Worm (Caenorhabditis elegans) whole organism, mixed stage, embryonic: Measurements from ENCODE around the gene mccc-2.

Experiments
- M03D4.4 ChIP-seq: sonication (generic microtip); optimal IDR thresholded peaks from 2 replicates; lab custom pipeline; 2017; ENCODE audit warnings: mild to moderate bottlenecking, missing genetic modification characterization, missing compliant biosample characterization
- bed-3 ChIP-seq: fragments of 200-800 bp; sonication (Bioruptor generic); optimal IDR thresholded peaks from 3 replicates; lab custom pipeline; 2018; ENCODE audit warnings: mild to moderate bottlenecking, missing genetic modification characterization, moderate library complexity, missing compliant biosample characterization
- blmp-1 ChIP-seq: fragments of 150-350 bp; optimal IDR thresholded peaks from 2 replicates; lab custom pipeline; 2014; ENCODE audit warnings: missing biosample characterization, missing genetic modification characterization
- ceh-39 ChIP-seq: fragments of 150-350 bp; optimal IDR thresholded peaks from 2 replicates; lab custom pipeline; 2014; ENCODE audit warnings: missing biosample characterization, missing genetic modification characterization
- ceh-43 ChIP-seq: fragments of 200-800 bp; sonication (Bioruptor generic); optimal IDR thresholded peaks from 2 replicates; lab custom pipeline; 2018; ENCODE audit warnings: mild to moderate bottlenecking, missing genetic modification characterization, moderate library complexity, missing compliant biosample characterization
- ceh-83 ChIP-seq: fragments of 200-800 bp; sonication (Bioruptor generic); optimal IDR thresholded peaks from 2 replicates; lab custom pipeline; 2018; ENCODE audit warnings: mild to moderate bottlenecking, missing genetic modification characterization, missing compliant biosample characterization
- ces-1 ChIP-seq: fragments of 150-350 bp; optimal IDR thresholded peaks from 2 replicates; lab custom pipeline; 2014; ENCODE audit warnings: missing biosample characterization, missing genetic modification reagents, missing genetic modification characterization
- cnd-1 ChIP-seq: fragments of 200-800 bp; sonication (Bioruptor generic); optimal IDR thresholded peaks from 2 replicates; lab custom pipeline; 2018; ENCODE audit warnings: mild to moderate bottlenecking, missing genetic modification characterization, missing compliant biosample characterization
- drap-1 ChIP-seq: fragments of 200-800 bp; sonication (Bioruptor generic); optimal IDR thresholded peaks from 3 replicates; lab custom pipeline; 2018; ENCODE audit warnings: mild to moderate bottlenecking, missing genetic modification characterization, missing compliant biosample characterization
- elt-1 ChIP-seq: sonication (generic microtip); optimal IDR thresholded peaks from 2 replicates; lab custom pipeline; 2017; ENCODE audit warnings: missing genetic modification characterization, mild to moderate bottlenecking, missing compliant biosample characterization, antibody characterized with exemption, moderate library complexity, borderline replicate concordance; ENCODE audit not compliant: insufficient read depth
- elt-3 ChIP-seq: fragments of 150-350 bp; optimal IDR thresholded peaks from 2 replicates; lab custom pipeline; 2014; ENCODE audit warnings: missing biosample characterization, missing genetic modification characterization
- flh-1 ChIP-seq: fragments of 200-800 bp; sonication (Bioruptor generic); optimal IDR thresholded peaks from 2 replicates; lab custom pipeline; 2018; ENCODE audit warnings: mild to moderate bottlenecking, missing genetic modification characterization, moderate library complexity, missing compliant biosample characterization
- ham-2 ChIP-seq: fragments of 200-800 bp; sonication (Bioruptor generic); optimal IDR thresholded peaks from 2 replicates; lab custom pipeline; 2018; ENCODE audit warnings: mild to moderate bottlenecking, missing genetic modification characterization, missing compliant biosample characterization
- hlh-1 ChIP-seq: fragments of 150-350 bp; optimal IDR thresholded peaks from 2 replicates; lab custom pipeline; 2014; ENCODE audit warnings: missing biosample characterization, missing genetic modification reagents, missing genetic modification characterization
- lin-13 ChIP-seq: fragments of 150-350 bp; optimal IDR thresholded peaks from 2 replicates; lab custom pipeline; 2014; ENCODE audit warnings: missing biosample characterization, missing genetic modification characterization
- lin-32 ChIP-seq: fragments of 200-800 bp; sonication (Bioruptor generic); optimal IDR thresholded peaks from 2 replicates; lab custom pipeline; 2018; ENCODE audit warnings: mild to moderate bottlenecking, missing genetic modification characterization, missing compliant biosample characterization
- lsy-2 ChIP-seq: fragments of 150-350 bp; optimal IDR thresholded peaks from 2 replicates; lab custom pipeline; 2014; ENCODE audit warnings: missing biosample characterization, missing genetic modification characterization
- mab-5 ChIP-seq: fragments of 150-350 bp; optimal IDR thresholded peaks from 2 replicates; lab custom pipeline; 2014; ENCODE audit warnings: missing biosample characterization, missing genetic modification characterization
- mep-1 ChIP-seq: fragments of 150-350 bp; optimal IDR thresholded peaks from 2 replicates; lab custom pipeline; 2017; ENCODE audit warnings: missing biosample characterization, missing genetic modification reagents, missing genetic modification characterization, inconsistent platforms
- mls-2 ChIP-seq: sonication (generic microtip); optimal IDR thresholded peaks from 2 replicates; lab custom pipeline; 2016; ENCODE audit warnings: mild to moderate bottlenecking, missing genetic modification characterization, moderate library complexity, missing compliant biosample characterization
- nhr-12 ChIP-seq: fragments of 150-350 bp; optimal IDR thresholded peaks from 2 replicates; lab custom pipeline; 2014; ENCODE audit warnings: missing biosample characterization, missing genetic modification characterization
- nhr-2 ChIP-seq: fragments of 150-350 bp; optimal IDR thresholded peaks from 2 replicates; lab custom pipeline; 2014; ENCODE audit warnings: missing biosample characterization, missing genetic modification characterization
- nhr-237 ChIP-seq: fragments of 150-350 bp; optimal IDR thresholded peaks from 2 replicates; lab custom pipeline; 2014; ENCODE audit warnings: missing biosample characterization, missing genetic modification characterization
- nhr-28 ChIP-seq: fragments of 150-350 bp; optimal IDR thresholded peaks from 2 replicates; lab custom pipeline; 2014; ENCODE audit warnings: missing biosample characterization, missing genetic modification characterization
- nhr-76 ChIP-seq: sonication (generic microtip); optimal IDR thresholded peaks from 2 replicates; lab custom pipeline; 2017; ENCODE audit warnings: missing biosample characterization, missing genetic modification characterization
- pha-4 ChIP-seq: fragments of 150-350 bp; optimal IDR thresholded peaks from 2 replicates; lab custom pipeline; 2018; ENCODE audit warnings: missing biosample characterization, missing genetic modification reagents, missing genetic modification characterization
- sem-2 ChIP-seq: fragments of 200-800 bp; sonication (Bioruptor generic); optimal IDR thresholded peaks from 2 replicates; lab custom pipeline; 2018; ENCODE audit warnings: mild to moderate bottlenecking, missing genetic modification characterization, missing compliant biosample characterization
- snpc-4 ChIP-seq: fragments of 150-350 bp; optimal IDR thresholded peaks from 2 replicates; lab custom pipeline; 2014; ENCODE audit warnings: missing biosample characterization, missing genetic modification characterization
- sptf-1 ChIP-seq: sonication (generic microtip); optimal IDR thresholded peaks from 2 replicates; lab custom pipeline; 2017; ENCODE audit warnings: mild to moderate bottlenecking, missing genetic modification characterization, moderate library complexity, missing compliant biosample characterization
- tbx-8 ChIP-seq: fragments of 200-800 bp; sonication (Bioruptor generic); optimal IDR thresholded peaks from 2 replicates; lab custom pipeline; 2018; ENCODE audit warnings: mild to moderate bottlenecking, missing genetic modification characterization, moderate library complexity, missing compliant biosample characterization
- unc-120 ChIP-seq: sonication (generic microtip); optimal IDR thresholded peaks from 2 replicates; lab custom pipeline; 2017; ENCODE audit warnings: missing genetic modification characterization, missing compliant biosample characterization; ENCODE audit not compliant: poor library complexity, severe bottlenecking
- unc-39 ChIP-seq: fragments of 150-350 bp; optimal IDR thresholded peaks from 2 replicates; lab custom pipeline; 2014; ENCODE audit warnings: missing biosample characterization, missing genetic modification characterization
- unc-62 ChIP-seq: fragments of 150-350 bp; optimal IDR thresholded peaks from 2 replicates; lab custom pipeline; 2014; ENCODE audit warnings: missing biosample characterization, missing genetic modification reagents, missing genetic modification characterization
- zip-8 ChIP-seq: fragments of 150-350 bp; optimal IDR thresholded peaks from 2 replicates; lab custom pipeline; 2014; ENCODE audit warnings: missing biosample characterization, missing genetic modification characterization
- ztf-11 ChIP-seq: fragments of 150-350 bp; optimal IDR thresholded peaks from 2 replicates; lab custom pipeline; 2014; ENCODE audit warnings: missing biosample characterization, missing genetic modification characterization

mccc-2 gene

ce11 chrIII:9084329-9084728 is 4.8 kb downstream of the mccc-2 start:
- TF ChIP-seq mls-2 (tag; lab: Kevin White, UChicago) (peak; percentile 26), unc-62 (GFP tag; lab: Kevin White, UChicago) (peak; percentile 11), ces-1 (GFP tag; lab: Kevin White, UChicago) (peak; percentile 98), flh-1 (GFP tag; lab: Kevin White, UChicago) (no peak), sem-2 (GFP tag; lab: Kevin White, UChicago) (no peak), mab-5 (tag; lab: Kevin White, UChicago) (peak; percentile 75), unc-120 (tag; lab: Kevin White, UChicago) (peak; percentile 65)

- TF ChIP-seq nhr-12 (tag; lab: Kevin White, UChicago) (no peak), unc-62 (GFP tag; lab: Kevin White, UChicago) (peak; percentile 54), unc-120 (tag; lab: Kevin White, UChicago) (peak; percentile 55), mls-2 (tag; lab: Kevin White, UChicago) (no peak)
Observed at ce11 chrIII:9083118-9083517, 6.1 kb downstream of the mccc-2 start.

- TF ChIP-seq sptf-1 (tag; lab: Kevin White, UChicago) (no peak), cnd-1 (no peak), ceh-43 (GFP tag; lab: Kevin White, UChicago) (no peak), flh-1 (GFP tag; lab: Kevin White, UChicago) (no peak), elt-3 (no peak), nhr-28 (tag; lab: Kevin White, UChicago) (no peak), pha-4 (no peak), lsy-2 (tag; lab: Kevin White, UChicago) (no peak), mab-5 (tag; lab: Kevin White, UChicago) (no peak), ceh-39 (tag; lab: Kevin White, UChicago) (no peak), ham-2 (GFP tag; lab: Kevin White, UChicago) (no peak), lin-32 (GFP tag; lab: Kevin White, UChicago) (no peak), ces-1 (GFP tag; lab: Kevin White, UChicago) (no peak)
Observed at ce11 chrIII:9081763-9082162, 7.4 kb downstream of the mccc-2 start, which contains the start of gene far-2. TSS of gene far-2 (plus strand) at chrIII:9081828.

- no peak for TF ChIP-seq pha-4
- no peak for TF ChIP-seq zip-8 (tag; lab: Kevin White, UChicago)
- TF ChIP-seq sem-2 (GFP tag; lab: Kevin White, UChicago): no peak
- TF ChIP-seq hlh-1: peak; percentile 57
- TF ChIP-seq elt-3: no peak
- no peak for TF ChIP-seq mls-2 (tag; lab: Kevin White, UChicago)
- no peak for TF ChIP-seq lsy-2 (tag; lab: Kevin White, UChicago)
- no peak for TF ChIP-seq mab-5 (tag; lab: Kevin White, UChicago)
- no peak for TF ChIP-seq ham-2 (GFP tag; lab: Kevin White, UChicago)
- no peak for TF ChIP-seq lin-13 (tag; lab: Kevin White, UChicago)
- TF ChIP-seq unc-39 (tag; lab: Kevin White, UChicago): no peak
- TF ChIP-seq cnd-1: no peak
- TF ChIP-seq unc-120 (tag; lab: Kevin White, UChicago): peak; percentile 63
- no peak for TF ChIP-seq ces-1 (GFP tag; lab: Kevin White, UChicago)
- TF ChIP-seq nhr-2 (tag; lab: Kevin White, UChicago): no peak
- no peak for TF ChIP-seq ceh-83 (GFP tag; lab: Kevin White, UChicago)
- no peak for TF ChIP-seq nhr-237
- no peak for TF ChIP-seq blmp-1 (tag; lab: Kevin White, UChicago)
- no peak for TF ChIP-seq drap-1
- TF ChIP-seq flh-1 (GFP tag; lab: Kevin White, UChicago): no peak
- TF ChIP-seq sptf-1 (tag; lab: Kevin White, UChicago): no peak
- TF ChIP-seq bed-3 (GFP tag; lab: Kevin White, UChicago): no peak
- TF ChIP-seq elt-1 (tag; lab: Kevin White, UChicago): no peak
- no peak for TF ChIP-seq ceh-43 (GFP tag; lab: Kevin White, UChicago)
- no peak for TF ChIP-seq nhr-12 (tag; lab: Kevin White, UChicago)
- TF ChIP-seq lin-32 (GFP tag; lab: Kevin White, UChicago): no peak
- peak; percentile 8 for TF ChIP-seq M03D4.4 (tag; lab: Kevin White, UChicago)
- TF ChIP-seq mep-1: no peak
- no peak for TF ChIP-seq ceh-39 (tag; lab: Kevin White, UChicago)
- peak; percentile 58 for TF ChIP-seq unc-62 (GFP tag; lab: Kevin White, UChicago)
- no peak for TF ChIP-seq nhr-28 (tag; lab: Kevin White, UChicago)
- no peak for TF ChIP-seq ztf-11 (tag; lab: Kevin White, UChicago)
- no peak for TF ChIP-seq tbx-8 (GFP tag; lab: Kevin White, UChicago)
- TF ChIP-seq nhr-76: no peak
- no peak for TF ChIP-seq snpc-4 (tag; lab: Kevin White, UChicago)
- TF ChIP-seq, all 35 proteins: peak for 4
Observed at ce11 chrIII:9081055-9081454, 8.1 kb downstream of the mccc-2 start, which contains the start of gene far-1. TSS of gene far-1 (minus strand) at chrIII:9081179.
